Worm (Caenorhabditis elegans): ENCODE data around the gene mfsd-13.2.

DNA sequence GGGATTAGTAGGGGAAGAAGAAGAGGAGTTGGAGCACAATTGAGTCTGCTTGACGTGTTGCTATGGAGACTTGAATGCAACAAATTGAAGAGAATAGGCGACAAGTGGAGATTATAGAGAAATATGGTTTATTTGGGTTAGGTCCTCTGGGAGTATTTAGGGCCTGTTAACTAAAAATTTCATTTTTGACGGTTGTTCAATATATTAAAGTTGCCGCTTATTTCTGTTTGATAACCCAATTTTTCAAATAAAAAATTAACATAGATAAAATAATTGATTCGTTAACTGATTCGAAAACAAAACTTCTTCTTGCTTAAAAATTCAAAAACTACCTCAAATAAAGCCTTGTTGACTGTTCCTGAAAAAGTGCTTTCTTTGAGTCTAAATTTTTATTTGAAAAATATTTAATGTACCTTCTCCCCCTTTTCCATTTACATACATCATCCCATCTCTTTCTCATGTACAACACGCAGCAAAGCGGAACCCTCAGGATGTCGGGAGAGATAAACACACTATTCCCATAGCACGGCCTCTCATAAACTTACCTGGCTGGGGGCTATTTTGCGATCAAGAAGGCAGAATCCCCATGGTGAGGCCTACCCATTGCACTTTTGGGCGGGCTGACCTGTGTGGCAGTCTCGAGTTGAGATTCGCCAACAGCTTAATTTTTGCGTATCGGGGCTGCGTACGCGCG is 5.8 kb upstream of the mfsd-13.2 start, which contains the start of gene dyf-13:
- TF ChIP-seq nhr-25 (tag; optimal IDR thresholded peaks at IDR 0.05), result no peak
- TF ChIP-seq nhr-12 (tag; optimal IDR thresholded peaks at IDR 0.05), result no peak
- no peak for TF ChIP-seq aly-2 (tag; optimal IDR thresholded peaks at IDR 0.05)
- no peak for TF ChIP-seq lin-39 (tag; optimal IDR thresholded peaks at IDR 0.05)
- no peak for TF ChIP-seq nhr-23 (tag; optimal IDR thresholded peaks at IDR 0.05)
- no peak for TF ChIP-seq zag-1 (tag; optimal IDR thresholded peaks at IDR 0.05)
- TF ChIP-seq unc-39 (tag; optimal IDR thresholded peaks at IDR 0.05), result no peak
- TF ChIP-seq egl-27 (tag; optimal IDR thresholded peaks at IDR 0.05), result no peak
- TF ChIP-seq ceh-82 (tag; optimal IDR thresholded peaks at IDR 0.05), result no peak
- no peak for TF ChIP-seq skn-1 (tag; optimal IDR thresholded peaks at IDR 0.05)

Data from whole organism, L3 larva.